Fruit fly (Drosophila melanogaster) whole organism, embryonic: Measurements from ENCODE around the gene CG18542.

Experiments used
- Awh ChIP-seq: fragments of 200-800 bp; sonication (Bioruptor generic); IDR thresholded peaks from 2 replicates; pipeline ENCODE4, ENCODE4 v1.3.6; 2022; ENCODE audit warnings: missing biosample characterization, missing genetic modification characterization
- CG10209 ChIP-seq: fragments of 200-800 bp; sonication (Bioruptor generic); optimal IDR thresholded peaks from 3 replicates; lab custom pipeline; 2017; ENCODE audit warnings: missing biosample characterization, mild to moderate bottlenecking, missing genetic modification characterization, missing genetic modification reagents
- CG10462 ChIP-seq: fragments of 200-800 bp; sonication (Bioruptor generic); optimal IDR thresholded peaks from 2 replicates; lab custom pipeline; 2016; ENCODE audit warnings: missing biosample characterization, missing genetic modification characterization
- CG11696 ChIP-seq: fragments of 200-800 bp; sonication (Bioruptor generic); IDR thresholded peaks from 2 replicates; pipeline ENCODE4 v1.3.6; 2022; ENCODE audit warnings: missing biosample characterization, missing genetic modification characterization
- CG12391 ChIP-seq: fragments of 200-800 bp; sonication (Bioruptor generic); optimal IDR thresholded peaks from 3 replicates; lab custom pipeline; 2018; ENCODE audit warnings: missing biosample characterization, mild to moderate bottlenecking, missing genetic modification characterization, moderate library complexity
- CG13424 ChIP-seq: fragments of 200-800 bp; sonication (Bioruptor generic); optimal IDR thresholded peaks from 2 replicates; lab custom pipeline; 2019; ENCODE audit warnings: missing biosample characterization, mild to moderate bottlenecking, missing genetic modification characterization, moderate library complexity
- CG15073 ChIP-seq: fragments of 200-800 bp; sonication (Bioruptor generic); optimal IDR thresholded peaks from 2 replicates; lab custom pipeline; 2016; ENCODE audit warnings: missing biosample characterization, missing genetic modification characterization
- CG15514 ChIP-seq: fragments of 200-800 bp; sonication (Bioruptor generic); optimal IDR thresholded peaks from 3 replicates; lab custom pipeline; 2017; ENCODE audit warnings: missing biosample characterization, missing genetic modification characterization, mild to moderate bottlenecking, moderate library complexity, missing genetic modification reagents
- CG17359 ChIP-seq: fragments of 200-800 bp; sonication (Bioruptor generic); optimal IDR thresholded peaks from 3 replicates; lab custom pipeline; 2018; ENCODE audit warnings: missing biosample characterization, mild to moderate bottlenecking, missing genetic modification characterization, moderate library complexity
- CG1792 ChIP-seq: fragments of 200-800 bp; sonication (Bioruptor generic); optimal IDR thresholded peaks from 2 replicates; lab custom pipeline; 2016; ENCODE audit warnings: missing biosample characterization, missing genetic modification characterization
- CG2116 ChIP-seq: fragments of 200-800 bp; sonication (Bioruptor generic); optimal IDR thresholded peaks from 3 replicates; lab custom pipeline; 2018; ENCODE audit warnings: missing biosample characterization, mild to moderate bottlenecking, missing genetic modification characterization
- CG31365 ChIP-seq: fragments of 200-800 bp; sonication (Bioruptor generic); optimal IDR thresholded peaks from 2 replicates; lab custom pipeline; 2018; ENCODE audit warnings: missing biosample characterization, mild to moderate bottlenecking, missing genetic modification characterization
- CG3281 ChIP-seq: fragments of 200-800 bp; sonication (Bioruptor generic); optimal IDR thresholded peaks from 3 replicates; lab custom pipeline; 2017; ENCODE audit warnings: missing biosample characterization, mild to moderate bottlenecking, missing genetic modification characterization
- CG3995 ChIP-seq: fragments of 200-800 bp; sonication (Bioruptor generic); optimal IDR thresholded peaks from 3 replicates; lab custom pipeline; 2016; ENCODE audit warnings: missing biosample characterization, missing genetic modification characterization
- CG4282 ChIP-seq: fragments of 200-800 bp; sonication (Bioruptor generic); optimal IDR thresholded peaks from 2 replicates; lab custom pipeline; 2016; ENCODE audit warnings: missing biosample characterization, missing genetic modification characterization
- CG6272 ChIP-seq: fragments of 200-800 bp; sonication (Bioruptor generic); IDR thresholded peaks from 2 replicates; pipeline ENCODE4 v1.3.6; 2022; ENCODE audit warnings: missing biosample characterization, missing genetic modification characterization
- CG6813 ChIP-seq: fragments of 200-800 bp; sonication (Bioruptor generic); optimal IDR thresholded peaks from 2 replicates; lab custom pipeline; 2017; ENCODE audit warnings: missing biosample characterization, missing genetic modification characterization, mild to moderate bottlenecking, moderate library complexity, missing genetic modification reagents
- CG7786 ChIP-seq: fragments of 200-800 bp; sonication (Bioruptor generic); optimal IDR thresholded peaks from 2 replicates; lab custom pipeline; 2016; ENCODE audit warnings: missing biosample characterization, missing genetic modification characterization
- CG8290 ChIP-seq, 3 experiments: fragments of 200-800 bp; sonication (Bioruptor generic); optimal IDR thresholded peaks; 2 replicates each; lab custom pipeline; 2016 to 2019; ENCODE audit warnings: missing biosample characterization in 3 of 3, missing genetic modification characterization in 3 of 3, mild to moderate bottlenecking in 2 of 3, moderate library complexity in 1 of 3
- Camta ChIP-seq: fragments of 200-800 bp; sonication (Bioruptor generic); optimal IDR thresholded peaks from 2 replicates; lab custom pipeline; 2016; ENCODE audit warnings: missing biosample characterization, missing genetic modification characterization
- CkIIα-i1 ChIP-seq: fragments of 200-800 bp; sonication (Bioruptor generic); IDR thresholded peaks from 2 replicates; pipeline ENCODE4 v1.3.6; 2022; ENCODE audit warnings: missing biosample characterization, missing genetic modification characterization
- Dll ChIP-seq: fragments of 200-800 bp; sonication (Bioruptor generic); IDR thresholded peaks from 4 replicates; pipeline ENCODE4 v1.3.6; 2022; ENCODE audit warnings: missing biosample characterization, missing genetic modification characterization; ENCODE audit not compliant: partially characterized antibody
- Doc3 ChIP-seq: fragments of 200-800 bp; sonication (Bioruptor generic); IDR thresholded peaks from 3 replicates; pipeline ENCODE4 v1.3.6; 2022; ENCODE audit warnings: missing biosample characterization, missing genetic modification characterization; ENCODE audit not compliant: partially characterized antibody
- Eip74EF ChIP-seq, 2 experiments: fragments of 200-800 bp in 1 of 2; fragments of >200 bp in 1 of 2; sonication (Bioruptor generic) in 1 of 2; optimal IDR thresholded peaks; 2 replicates each; lab custom pipeline; 2017 to 2019; ENCODE audit warnings: missing biosample characterization in 2 of 2, missing genetic modification characterization in 2 of 2, mild to moderate bottlenecking in 1 of 2, moderate library complexity in 1 of 2
- Hr51 ChIP-seq, 2 experiments: fragments of 200-800 bp; sonication (Bioruptor generic); optimal IDR thresholded peaks; 2 replicates in 1 of 2; 3 replicates in 1 of 2; lab custom pipeline; 2016 to 2018; ENCODE audit warnings: missing biosample characterization in 2 of 2, missing genetic modification characterization in 2 of 2, mild to moderate bottlenecking in 1 of 2, moderate library complexity in 1 of 2
- Ravus ChIP-seq: fragments of 200-800 bp; sonication (Bioruptor generic); IDR thresholded peaks from 2 replicates; pipeline ENCODE4 v1.3.6; 2022; ENCODE audit warnings: missing biosample characterization, missing genetic modification characterization
- Stat92E ChIP-seq, 3 experiments: fragments of >200 bp in 2 of 3; fragments of 200-800 bp in 1 of 3; sonication (Bioruptor generic) in 1 of 3; optimal IDR thresholded peaks; 2 replicates each; lab custom pipeline; 2017 to 2019; ENCODE audit warnings: missing biosample characterization in 3 of 3, missing genetic modification characterization in 3 of 3, mild to moderate bottlenecking in 1 of 3, moderate library complexity in 1 of 3
- Vsx1 ChIP-seq: fragments of 200-800 bp; sonication (Bioruptor generic); optimal IDR thresholded peaks from 2 replicates; lab custom pipeline; 2017; ENCODE audit warnings: missing biosample characterization, mild to moderate bottlenecking, missing genetic modification characterization, missing genetic modification reagents
- dmrt11E ChIP-seq: fragments of 200-800 bp; sonication (Bioruptor generic); optimal IDR thresholded peaks from 3 replicates; lab custom pipeline; 2018; ENCODE audit warnings: missing biosample characterization, mild to moderate bottlenecking, missing genetic modification characterization, moderate library complexity
- ewg ChIP-seq: fragments of 200-800 bp; sonication (Bioruptor generic); optimal IDR thresholded peaks from 3 replicates; lab custom pipeline; 2017; ENCODE audit warnings: mild to moderate bottlenecking, missing biosample characterization, missing genetic modification reagents, missing genetic modification characterization
- ftz-f1 ChIP-seq: fragments of 200-800 bp; sonication (Bioruptor generic); optimal IDR thresholded peaks from 2 replicates; lab custom pipeline; 2016; ENCODE audit warnings: missing biosample characterization, missing genetic modification characterization
- gcm2 ChIP-seq: fragments of 200-800 bp; sonication (Bioruptor generic); optimal IDR thresholded peaks from 2 replicates; lab custom pipeline; 2016; ENCODE audit warnings: missing biosample characterization, missing genetic modification characterization
- ind ChIP-seq: fragments of 200-800 bp; sonication (Bioruptor generic); optimal IDR thresholded peaks from 3 replicates; lab custom pipeline; 2016; ENCODE audit warnings: missing biosample characterization, missing genetic modification characterization
- jumu ChIP-seq: fragments of 200-800 bp; sonication (Bioruptor generic); optimal IDR thresholded peaks from 3 replicates; lab custom pipeline; 2016; ENCODE audit warnings: missing biosample characterization, missing genetic modification characterization
- knrl ChIP-seq: fragments of 200-800 bp; sonication (Bioruptor generic); IDR thresholded peaks from 3 replicates; pipeline ENCODE4 v1.3.6; 2022; ENCODE audit warnings: missing biosample characterization, missing genetic modification characterization; ENCODE audit not compliant: partially characterized antibody
- lilli ChIP-seq: fragments of 200-800 bp; sonication (Bioruptor generic); optimal IDR thresholded peaks from 3 replicates; lab custom pipeline; 2016; ENCODE audit warnings: missing biosample characterization, missing genetic modification characterization
- luna ChIP-seq: fragments of 200-800 bp; sonication (Bioruptor generic); optimal IDR thresholded peaks from 2 replicates; lab custom pipeline; 2016; ENCODE audit warnings: missing biosample characterization, missing genetic modification characterization
- nerfin-1 ChIP-seq: fragments of 200-800 bp; sonication (Bioruptor generic); optimal IDR thresholded peaks from 3 replicates; lab custom pipeline; 2019; ENCODE audit warnings: missing biosample characterization, mild to moderate bottlenecking, missing genetic modification characterization, moderate library complexity
- nerfin-2 ChIP-seq: fragments of 200-800 bp; sonication (Bioruptor generic); IDR thresholded peaks from 2 replicates; pipeline ENCODE4 v1.3.6; 2022; ENCODE audit warnings: missing biosample characterization, missing genetic modification characterization; ENCODE audit not compliant: partially characterized antibody
- pita ChIP-seq: fragments of 200-800 bp; sonication (Bioruptor generic); optimal IDR thresholded peaks from 2 replicates; lab custom pipeline; 2017; ENCODE audit warnings: missing biosample characterization, mild to moderate bottlenecking, missing genetic modification characterization
- pros ChIP-seq: fragments of 200-800 bp; sonication (Bioruptor generic); optimal IDR thresholded peaks from 3 replicates; lab custom pipeline; 2019; ENCODE audit warnings: missing biosample characterization, mild to moderate bottlenecking, missing genetic modification characterization, moderate library complexity
- sens ChIP-seq: fragments of 200-800 bp; sonication (Bioruptor generic); peaks from one replicate; lab custom pipeline; 2016; ENCODE audit warnings: missing biosample characterization, missing genetic modification characterization
- sisA ChIP-seq: fragments of 200-800 bp; sonication (Bioruptor generic); IDR thresholded peaks from 2 replicates; pipeline ENCODE4 v1.3.6; 2022; ENCODE audit warnings: missing biosample characterization, missing genetic modification characterization
- sob ChIP-seq: fragments of 200-800 bp; sonication (Bioruptor generic); IDR thresholded peaks from 2 replicates; pipeline ENCODE4 v1.3.6; 2022; ENCODE audit warnings: missing biosample characterization, missing genetic modification characterization
- tio ChIP-seq: fragments of 200-800 bp; sonication (Bioruptor generic); optimal IDR thresholded peaks from 2 replicates; lab custom pipeline; 2017; ENCODE audit warnings: missing biosample characterization, missing genetic modification characterization, inconsistent platforms
- trh ChIP-seq: fragments of 200-800 bp; sonication (Bioruptor generic); optimal IDR thresholded peaks from 2 replicates; lab custom pipeline; 2016; ENCODE audit warnings: missing biosample characterization, missing genetic modification characterization
- vfl ChIP-seq: fragments of 200-800 bp; sonication (Bioruptor generic); optimal IDR thresholded peaks from 2 replicates; lab custom pipeline; 2016; ENCODE audit warnings: missing biosample characterization, missing genetic modification characterization
- wek ChIP-seq: fragments of 200-800 bp; sonication (Bioruptor generic); optimal IDR thresholded peaks from 3 replicates; lab custom pipeline; 2018; ENCODE audit warnings: missing biosample characterization, mild to moderate bottlenecking, missing genetic modification characterization, moderate library complexity

Gene CG18542

DNA sequence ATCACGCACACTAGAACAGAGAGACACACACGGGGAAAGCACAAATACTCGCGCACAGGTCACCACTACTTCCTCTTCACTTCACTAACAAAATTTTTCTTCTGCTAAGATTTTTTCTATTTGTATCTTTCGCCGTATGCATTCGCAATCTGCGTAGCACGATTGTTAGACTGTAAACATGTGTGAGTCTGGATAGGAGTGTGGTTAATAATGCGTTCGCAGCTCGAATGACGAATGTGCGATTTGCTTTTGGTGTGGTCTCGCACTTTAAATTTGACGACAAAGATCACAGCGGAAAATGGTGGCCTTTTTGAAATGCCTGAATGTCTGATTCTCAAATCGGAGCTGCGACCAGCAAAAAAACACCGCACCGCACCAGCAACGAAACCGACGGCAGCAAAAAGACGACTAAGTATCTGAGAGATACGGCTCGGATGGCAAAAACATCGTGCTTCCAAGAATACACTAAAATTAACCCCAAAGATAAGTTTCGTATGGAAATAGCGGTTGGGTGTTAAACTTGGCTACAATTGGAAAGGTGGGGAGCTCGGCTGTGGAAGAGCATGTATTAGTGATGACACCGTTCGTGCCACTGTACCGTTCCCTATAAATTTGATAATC is 19.6 kb downstream of the CG18542 start, which contains the start of gene Unc-115a (continued):
- no peak for TF ChIP-seq CG3281 (GFP tag; lab: Kevin White, UChicago)
- TF ChIP-seq CG6813 (GFP tag; lab: Kevin White, UChicago), result peak; percentile 54
- TF ChIP-seq CG2116 (GFP tag; lab: Kevin White, UChicago), result peak; percentile 74
- TF ChIP-seq CG11696 (GFP tag; lab: Robert Waterston, UW), result no peak
- peak in 1 of 3 experiments; percentile 53 for TF ChIP-seq Stat92E (GFP tag; optimal IDR thresholded peaks at IDR 0.05; lab: Kevin White, UChicago)
- TF ChIP-seq sisA (GFP tag; lab: Robert Waterston, UW), result no peak
- no peak for TF ChIP-seq ind (GFP tag; lab: Kevin White, UChicago)
- TF ChIP-seq CG10209 (GFP tag; lab: Kevin White, UChicago), result peak; percentile 4
- no peak for TF ChIP-seq Dll (GFP tag; lab: Robert Waterston, UW)
- peak; percentile 34 for TF ChIP-seq Camta (GFP tag; lab: Kevin White, UChicago)
- no peak for TF ChIP-seq CG15073 (GFP tag; lab: Kevin White, UChicago)
- TF ChIP-seq ewg (GFP tag; lab: Kevin White, UChicago), result peak; percentile 15
- TF ChIP-seq Doc3 (GFP tag; lab: Robert Waterston, UW), result no peak
- peak; percentile 36 for TF ChIP-seq wek (GFP tag; lab: Kevin White, UChicago)
- peak; percentile 42 for TF ChIP-seq CG31365 (tag; lab: Kevin White, UChicago)
- peak; percentile 35 for TF ChIP-seq CG13424 (tag; lab: Kevin White, UChicago)
- peak; percentile 76 for TF ChIP-seq nerfin-1 (tag; lab: Kevin White, UChicago)
- peak; percentile 59 for TF ChIP-seq CG12391 (tag; lab: Kevin White, UChicago)
- peak; percentile 39 for TF ChIP-seq vfl (GFP tag; lab: Kevin White, UChicago)
- no peak for TF ChIP-seq knrl (GFP tag; lab: Robert Waterston, UW)
- TF ChIP-seq Hr51 (GFP tag; optimal IDR thresholded peaks at IDR 0.05; lab: Kevin White, UChicago), result peak in 1 of 2 experiments; percentile 6
- TF ChIP-seq CG4282, result peak; percentile 56
- peak; percentile 97 for TF ChIP-seq pros
- TF ChIP-seq CG10462 (GFP tag; lab: Kevin White, UChicago), result peak; percentile 46
- peak; percentile 39 for TF ChIP-seq lilli (GFP tag; lab: Kevin White, UChicago)
- TF ChIP-seq CG6272 (GFP tag; lab: Robert Waterston, UW), result peak; percentile 30; the same call in 1 of the 2 replicates
- TF ChIP-seq Vsx1 (GFP tag; lab: Kevin White, UChicago), result no peak
- TF ChIP-seq gcm2 (GFP tag; lab: Kevin White, UChicago), result peak; percentile 53
- TF ChIP-seq sens, result peak; percentile 93
- no peak for TF ChIP-seq nerfin-2 (GFP tag; lab: Robert Waterston, UW)
- peak; percentile 85 for TF ChIP-seq CG15514 (GFP tag; lab: Kevin White, UChicago)
- no peak for TF ChIP-seq jumu (GFP tag; lab: Kevin White, UChicago)
- TF ChIP-seq CG1792 (GFP tag; lab: Kevin White, UChicago), result no peak
- peak; percentile 99 for TF ChIP-seq pita (GFP tag; lab: Kevin White, UChicago)
- peak; percentile 12 for TF ChIP-seq CG8290 (GFP tag; optimal IDR thresholded peaks at IDR 0.05; lab: Kevin White, UChicago)
- TF ChIP-seq CG8290 (tag; optimal IDR thresholded peaks at IDR 0.05; lab: Kevin White, UChicago), result peak in 1 of 2 experiments; percentile 86
- TF ChIP-seq sob (GFP tag; lab: Robert Waterston, UW), result no peak
- no peak for TF ChIP-seq Awh (GFP tag; lab: Robert Waterston, UW)
- TF ChIP-seq Ravus (GFP tag; lab: Robert Waterston, UW), result no peak
- peak; percentile 57 for TF ChIP-seq CG17359 (tag; lab: Kevin White, UChicago)
- no peak for TF ChIP-seq tio (GFP tag; lab: Kevin White, UChicago)
- TF ChIP-seq Eip74EF (GFP tag; optimal IDR thresholded peaks at IDR 0.05; lab: Kevin White, UChicago), result peak in 1 of 2 experiments; percentile 39
- no peak for TF ChIP-seq CkIIα-i1
- peak; percentile 13 for TF ChIP-seq CG7786 (GFP tag; lab: Kevin White, UChicago)
- TF ChIP-seq luna, result peak; percentile 8
- peak; percentile 58 for TF ChIP-seq ftz-f1
- no peak for TF ChIP-seq trh (GFP tag; lab: Kevin White, UChicago)
- peak; percentile 49 for TF ChIP-seq CG3995 (GFP tag; lab: Kevin White, UChicago)
- TF ChIP-seq dmrt11E, result peak; percentile 17
